Worm (Caenorhabditis elegans): ENCODE results near the gene ifp-1.

ifp-1 gene

DNA sequence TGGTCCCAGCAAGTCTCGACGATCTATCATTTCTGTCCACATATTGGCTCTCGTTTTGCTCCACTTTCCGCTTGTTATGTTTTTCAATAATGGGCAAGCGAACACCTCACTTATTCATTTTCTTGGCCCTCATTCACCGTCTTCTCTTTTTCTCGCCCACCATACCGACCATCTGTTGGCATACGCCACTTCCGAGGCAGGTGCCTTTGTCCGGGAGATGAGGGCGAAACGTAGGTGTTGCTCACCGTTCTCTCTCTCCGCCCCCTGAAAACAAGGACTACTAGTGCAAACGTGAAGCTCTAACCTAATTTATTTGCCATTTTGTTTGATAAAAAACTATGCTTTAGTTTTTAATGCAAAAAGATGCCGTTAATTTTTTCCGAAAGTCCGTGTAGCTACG lies 17.7 kb upstream of the ifp-1 start:
- TF ChIP-seq dox-1 (GFP tag; IDR thresholded peaks at IDR 0.05) (no peak), Y53F4B.3 (GFP tag; IDR thresholded peaks at IDR 0.05) (no peak), F22D6.2 (tag; optimal IDR thresholded peaks at IDR 0.05) (no peak), lin-40 (tag; optimal IDR thresholded peaks at IDR 0.05) (no peak), K12H6.12 (tag; optimal IDR thresholded peaks at IDR 0.05) (no peak), snpc-1.3 (tag; optimal IDR thresholded peaks at IDR 0.05; ENCODE audit: insufficient read depth) (no peak), let-526 (GFP tag; IDR thresholded peaks at IDR 0.05) (no peak), ztf-22 (GFP tag; optimal IDR thresholded peaks at IDR 0.05) (no peak), lin-35 (GFP tag; optimal IDR thresholded peaks at IDR 0.05) (no peak), mcd-1 (GFP tag; IDR thresholded peaks at IDR 0.05) (no peak), athp-1 (tag; optimal IDR thresholded peaks at IDR 0.05) (no peak), dpff-1 (tag; optimal IDR thresholded peaks at IDR 0.05) (no peak), snpc-3.4 (tag; optimal IDR thresholded peaks at IDR 0.05) (no peak), egrh-3 (GFP tag; IDR thresholded peaks at IDR 0.05) (no peak), B0035.1 (tag; optimal IDR thresholded peaks at IDR 0.05) (no peak), ceh-91 (GFP tag; IDR thresholded peaks at IDR 0.05) (no peak)

DNA sequence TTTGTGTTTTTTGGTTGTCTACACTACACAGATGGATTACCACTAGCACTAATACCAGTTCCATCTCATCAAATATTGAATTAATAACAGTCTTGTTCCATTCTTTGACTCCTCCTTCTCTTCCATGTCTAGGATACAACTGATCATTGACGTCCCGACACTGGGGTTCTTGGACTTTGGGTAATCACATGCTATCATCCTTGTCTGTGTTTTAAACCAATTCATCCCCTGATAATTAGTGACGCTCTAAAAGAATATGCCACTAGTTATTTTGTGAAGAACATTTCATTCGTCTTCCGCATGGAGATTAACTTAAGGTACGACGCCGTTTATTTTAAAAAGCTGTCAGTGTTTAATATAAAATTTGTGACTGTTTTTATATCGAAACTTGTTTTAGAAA lies 10.5 kb upstream of the ifp-1 start, which contains the start of gene npr-18:
Gene npr-18, plus strand, starts transcription at position 301 of the 400 bp plus-strand sequence.
- TF ChIP-seq B0019.2 (GFP tag; conservative IDR thresholded peaks at IDR 0.05) (no peak), Y53G8AR.9 (GFP tag; conservative IDR thresholded peaks at IDR 0.05) (no peak), lir-1 (GFP tag; conservative IDR thresholded peaks at IDR 0.05) (no peak), dpl-1 (GFP tag; optimal IDR thresholded peaks at IDR 0.05) (no peak), repo-1 (tag; optimal IDR thresholded peaks at IDR 0.05) (no peak), dpff-1 (tag; optimal IDR thresholded peaks at IDR 0.05) (no peak), athp-1 (tag; optimal IDR thresholded peaks at IDR 0.05) (no peak), mcd-1 (GFP tag; IDR thresholded peaks at IDR 0.05) (no peak), ztf-18 (tag; optimal IDR thresholded peaks at IDR 0.05) (no peak), aptf-2 (GFP tag; conservative IDR thresholded peaks at IDR 0.05) (no peak), B0261.1 (tag; optimal IDR thresholded peaks at IDR 0.05) (no peak), B0035.1 (tag; optimal IDR thresholded peaks at IDR 0.05) (no peak), B0336.3 (GFP tag; IDR thresholded peaks at IDR 0.05) (no peak), hlh-26 (GFP tag; conservative IDR thresholded peaks at IDR 0.05) (no peak), attf-5 (GFP tag; optimal IDR thresholded peaks at IDR 0.05) (no peak), ets-4 (GFP tag; optimal IDR thresholded peaks at IDR 0.05) (no peak), unc-130 (GFP tag; optimal IDR thresholded peaks at IDR 0.05) (no peak), ztf-22 (GFP tag; optimal IDR thresholded peaks at IDR 0.05) (no peak), mes-4 (tag; optimal IDR thresholded peaks at IDR 0.05) (no peak), madf-3 (GFP tag; IDR thresholded peaks at IDR 0.05) (no peak)

DNA sequence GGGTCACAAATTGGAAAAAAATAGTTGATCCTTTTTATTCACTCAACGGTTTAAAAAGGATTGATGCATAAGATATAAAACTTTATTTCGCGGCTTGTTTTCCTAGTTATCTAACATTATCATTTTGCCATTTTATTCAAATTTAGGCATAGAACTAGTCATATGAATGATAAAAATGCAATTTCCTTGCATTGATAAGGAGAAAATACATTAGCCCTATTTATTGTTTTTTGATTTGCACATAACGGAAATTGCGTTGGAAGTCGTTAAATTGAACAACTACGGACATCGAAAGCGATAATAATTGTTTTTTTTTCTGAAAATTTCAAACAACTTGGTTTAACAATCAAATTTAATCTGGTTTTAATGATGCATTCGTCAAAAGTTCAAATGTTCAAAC lies 7.3 kb upstream of the ifp-1 start:
- TF ChIP-seq lsy-27 (tag; optimal IDR thresholded peaks at IDR 0.05; ENCODE audit: borderline replicate concordance, insufficient read depth) (no peak), let-607 (tag; optimal IDR thresholded peaks at IDR 0.05) (no peak), F23B12.7 (tag; optimal IDR thresholded peaks at IDR 0.05; ENCODE audit: insufficient read depth) (no peak), madf-10 (tag; optimal IDR thresholded peaks at IDR 0.05) (no peak), ZK185.1 (tag; optimal IDR thresholded peaks at IDR 0.05; ENCODE audit: poor library complexity, severe bottlenecking) (no peak), rcor-1 (GFP tag; IDR thresholded peaks at IDR 0.05) (no peak), zim-3 (tag; optimal IDR thresholded peaks at IDR 0.05) (no peak), F37B4.10 (GFP tag; IDR thresholded peaks at IDR 0.05) (no peak), unc-130 (GFP tag; optimal IDR thresholded peaks at IDR 0.05) (no peak), Y67H2A.10 (GFP tag; conservative IDR thresholded peaks at IDR 0.05) (no peak), B0336.3 (GFP tag; IDR thresholded peaks at IDR 0.05) (no peak), attf-3 (GFP tag; conservative IDR thresholded peaks at IDR 0.05) (no peak), F10E7.11 (tag; optimal IDR thresholded peaks at IDR 0.05) (no peak), tbp1 (GFP tag; optimal IDR thresholded peaks at IDR 0.05) (no peak), snpc-1.3 (tag; optimal IDR thresholded peaks at IDR 0.05; ENCODE audit: insufficient read depth) (no peak), zfh-2 (GFP tag; conservative IDR thresholded peaks at IDR 0.05) (no peak)
